Fruit fly (Drosophila melanogaster): ENCODE measurements around the gene CG11756.

DNA sequence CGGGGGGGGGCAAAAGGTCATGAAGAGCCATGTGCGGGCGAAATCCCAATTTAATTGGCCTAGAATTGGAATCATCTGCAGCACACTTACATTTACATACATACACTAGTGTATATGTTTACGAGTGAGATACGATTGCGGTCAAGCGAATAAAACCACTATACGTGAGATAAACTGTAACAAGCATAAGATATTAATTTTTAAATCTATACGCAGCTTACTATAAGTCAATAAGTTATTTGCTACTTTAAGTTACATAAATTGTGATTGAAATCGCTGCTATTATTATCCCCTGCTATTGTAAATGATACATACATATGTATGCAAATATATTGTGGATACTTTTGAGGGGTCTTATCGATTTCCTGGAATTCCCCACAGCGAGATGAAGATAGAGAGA lies 31.2 kb downstream of the CG11756 start:
- no peak for TF ChIP-seq psq (optimal IDR thresholded peaks at IDR 0.05)
- no peak for TF ChIP-seq usp (GFP tag; optimal IDR thresholded peaks at IDR 0.05)
- no peak for TF ChIP-seq Dll (optimal IDR thresholded peaks at IDR 0.05)
- no peak for TF ChIP-seq CG8478 (optimal IDR thresholded peaks at IDR 0.05)
- TF ChIP-seq EcR (GFP tag; optimal IDR thresholded peaks at IDR 0.05), result no peak
- no peak for TF ChIP-seq pan (optimal IDR thresholded peaks at IDR 0.05)
